Fruit fly (Drosophila melanogaster): ENCODE data around the gene CG3558.

- TF ChIP-seq toe (GFP tag; optimal IDR thresholded peaks at IDR 0.05) (no peak), cnc (optimal IDR thresholded peaks at IDR 0.05) (no peak), CG5204 (GFP tag; optimal IDR thresholded peaks at IDR 0.05) (no peak), Mnt (GFP tag; optimal IDR thresholded peaks at IDR 0.05) (no peak), bab1 (GFP tag; optimal IDR thresholded peaks at IDR 0.05) (no peak), Crg-1 (GFP tag; optimal IDR thresholded peaks at IDR 0.05) (no peak), ovo (GFP tag; optimal IDR thresholded peaks at IDR 0.05) (no peak), Hr96 (GFP tag; optimal IDR thresholded peaks at IDR 0.05) (no peak), CG14711 (tag; optimal IDR thresholded peaks at IDR 0.05) (no peak), CG7045 (GFP tag; optimal IDR thresholded peaks at IDR 0.05) (no peak), CG12768 (GFP tag; optimal IDR thresholded peaks at IDR 0.05) (no peak), kay (GFP tag; ENCODE audit: borderline replicate concordance) (no peak)
These were observed 37.0 kb upstream of the CG3558 start for dm6 chr2L:2955659-2956058.
